Worm (Caenorhabditis elegans) whole organism, young adult: ENCODE data around the gene R102.11.
"Not testable (repeated sequence)": the region's sequence is repeated elsewhere in the genome, so short reads cannot be mapped to it uniquely, and the experiment has no call there.

Experiments used
- B0019.2 ChIP-seq: fragments of 200-800 bp; sonication (Bioruptor generic); conservative IDR thresholded peaks from 2 replicates; pipeline ENCODE4 v1.3.6; 2022; ENCODE audit warnings: missing genetic modification reagents, missing genetic modification characterization, missing compliant biosample characterization
- B0261.1 ChIP-seq: sonication (generic microtip); optimal IDR thresholded peaks from 2 replicates; lab custom pipeline; 2016; ENCODE audit warnings: mild to moderate bottlenecking, missing genetic modification characterization, moderate library complexity, missing compliant biosample characterization
- C17E4.6 ChIP-seq: fragments of 200-800 bp; sonication (Bioruptor generic); IDR thresholded peaks from 2 replicates; pipeline ENCODE4 v1.3.6; 2022; ENCODE audit warnings: missing genetic modification reagents, missing genetic modification characterization, missing compliant biosample characterization
- D2030.7 ChIP-seq: fragments of 200-800 bp; sonication (Bioruptor generic); IDR thresholded peaks from 2 replicates; pipeline ENCODE4 v1.3.6; 2022; ENCODE audit warnings: missing genetic modification reagents, missing genetic modification characterization, missing compliant biosample characterization
- F33H1.4 ChIP-seq: fragments of 200-800 bp; sonication (Bioruptor generic); IDR thresholded peaks from 2 replicates; pipeline ENCODE4 v1.3.6; 2022; ENCODE audit warnings: missing genetic modification reagents, missing genetic modification characterization, missing compliant biosample characterization
- F37B4.10 ChIP-seq: fragments of 200-800 bp; sonication (Bioruptor generic); IDR thresholded peaks from 2 replicates; pipeline ENCODE4 v1.3.6; 2022; ENCODE audit warnings: missing genetic modification characterization, missing compliant biosample characterization
- F39B2.1 ChIP-seq: fragments of 200-800 bp; sonication (Bioruptor generic); IDR thresholded peaks from 2 replicates; pipeline ENCODE4 v1.3.6; 2022; ENCODE audit warnings: missing genetic modification reagents, missing genetic modification characterization, missing compliant biosample characterization
- Y53G8AR.9 ChIP-seq: fragments of 200-800 bp; sonication (Bioruptor generic); conservative IDR thresholded peaks from 2 replicates; pipeline ENCODE4 v1.3.6; 2022; ENCODE audit warnings: missing genetic modification reagents, missing genetic modification characterization, missing compliant biosample characterization
- Y56A3A.18 ChIP-seq: fragments of 200-800 bp; sonication (Bioruptor generic); IDR thresholded peaks from 2 replicates; pipeline ENCODE4 v1.3.6; 2022; ENCODE audit warnings: missing genetic modification reagents, missing genetic modification characterization, missing compliant biosample characterization
- Y79H2A.3 ChIP-seq: fragments of 200-800 bp; sonication (Bioruptor generic); conservative IDR thresholded peaks from 2 replicates; pipeline ENCODE4 v1.3.6; 2022; ENCODE audit warnings: missing genetic modification reagents, missing genetic modification characterization, missing compliant biosample characterization
- Y95B8A.8 ChIP-seq: fragments of 200-800 bp; sonication (Bioruptor generic); IDR thresholded peaks from 2 replicates; pipeline ENCODE4 v1.3.6; 2022; ENCODE audit warnings: missing genetic modification reagents, missing genetic modification characterization, missing compliant biosample characterization
- akir-1 ChIP-seq: fragments of 200-800 bp; sonication (Bioruptor generic); optimal IDR thresholded peaks from 2 replicates; lab custom pipeline; 2018; ENCODE audit warnings: mild to moderate bottlenecking, missing genetic modification characterization, moderate library complexity, missing compliant biosample characterization
- aptf-3 ChIP-seq: fragments of 200-800 bp; sonication (Bioruptor generic); IDR thresholded peaks from 2 replicates; pipeline ENCODE4 v1.3.6; 2022; ENCODE audit warnings: missing genetic modification characterization, missing compliant biosample characterization
- atf-7 ChIP-seq: sonication (generic microtip); optimal IDR thresholded peaks from 2 replicates; lab custom pipeline; 2017; ENCODE audit warnings: mild to moderate bottlenecking, missing genetic modification characterization, missing compliant biosample characterization
- attf-3 ChIP-seq: fragments of 200-800 bp; sonication (Bioruptor generic); conservative IDR thresholded peaks from 2 replicates; pipeline ENCODE4 v1.3.6; 2022; ENCODE audit warnings: missing genetic modification reagents, missing genetic modification characterization, missing compliant biosample characterization
- attf-6 ChIP-seq: fragments of 200-800 bp; sonication (Bioruptor generic); IDR thresholded peaks from 2 replicates; pipeline ENCODE4 v1.3.6; 2022; ENCODE audit warnings: missing genetic modification reagents, missing genetic modification characterization, missing compliant biosample characterization
- bed-1 ChIP-seq: fragments of 200-800 bp; sonication (Bioruptor generic); IDR thresholded peaks from 2 replicates; pipeline ENCODE4 v1.3.6; 2022; ENCODE audit warnings: missing genetic modification reagents, missing genetic modification characterization, missing compliant biosample characterization
- cebp-2 ChIP-seq: fragments of 200-800 bp; sonication (Bioruptor generic); IDR thresholded peaks from 2 replicates; pipeline ENCODE4 v1.3.6; 2022; ENCODE audit warnings: missing genetic modification characterization, missing compliant biosample characterization
- ceh-100 ChIP-seq: fragments of 200-800 bp; sonication (Bioruptor generic); IDR thresholded peaks from 2 replicates; pipeline ENCODE4 v1.3.6; 2022; ENCODE audit warnings: missing genetic modification reagents, missing genetic modification characterization, missing compliant biosample characterization
- ceh-40 ChIP-seq: fragments of 200-800 bp; sonication (Bioruptor generic); IDR thresholded peaks from 2 replicates; pipeline ENCODE4 v1.3.6; 2022; ENCODE audit warnings: missing genetic modification characterization, missing compliant biosample characterization
- ceh-58 ChIP-seq: fragments of 200-800 bp; sonication (Bioruptor generic); IDR thresholded peaks from 2 replicates; pipeline ENCODE4 v1.3.6; 2022; ENCODE audit warnings: missing genetic modification characterization, missing compliant biosample characterization
- dox-1 ChIP-seq: fragments of 200-800 bp; sonication (Bioruptor generic); IDR thresholded peaks from 2 replicates; pipeline ENCODE4 v1.3.6; 2022; ENCODE audit warnings: missing genetic modification reagents, missing genetic modification characterization, missing compliant biosample characterization
- egl-18 ChIP-seq: fragments of 200-800 bp; sonication (Bioruptor generic); IDR thresholded peaks from 2 replicates; pipeline ENCODE4 v1.3.6; 2022; ENCODE audit warnings: missing genetic modification reagents, missing genetic modification characterization, missing compliant biosample characterization
- egl-44 ChIP-seq: fragments of 200-800 bp; sonication (Bioruptor generic); IDR thresholded peaks from 2 replicates; pipeline ENCODE4 v1.3.6; 2022; ENCODE audit warnings: missing genetic modification reagents, missing genetic modification characterization, missing compliant biosample characterization
- ekl-4 ChIP-seq: fragments of 200-800 bp; sonication (Bioruptor generic); IDR thresholded peaks from 2 replicates; pipeline ENCODE4 v1.3.6; 2022; ENCODE audit warnings: missing genetic modification reagents, missing genetic modification characterization, missing compliant biosample characterization
- hmg-1.2 ChIP-seq: fragments of 200-800 bp; sonication (Bioruptor generic); IDR thresholded peaks from 2 replicates; pipeline ENCODE4 v1.3.6; 2022; ENCODE audit warnings: missing genetic modification reagents, missing genetic modification characterization, missing compliant biosample characterization
- hmg-20 ChIP-seq: fragments of 200-800 bp; sonication (Bioruptor generic); IDR thresholded peaks from 2 replicates; pipeline ENCODE4 v1.3.6; 2022; ENCODE audit warnings: missing genetic modification reagents, missing genetic modification characterization, missing compliant biosample characterization
- lin-26 ChIP-seq: fragments of 200-800 bp; sonication (Bioruptor generic); IDR thresholded peaks from 2 replicates; pipeline ENCODE4 v1.3.6; 2022; ENCODE audit warnings: missing genetic modification reagents, missing genetic modification characterization, missing compliant biosample characterization
- madf-3 ChIP-seq: fragments of 200-800 bp; sonication (Bioruptor generic); IDR thresholded peaks from 2 replicates; pipeline ENCODE4 v1.3.6; 2022; ENCODE audit warnings: missing genetic modification reagents, missing genetic modification characterization, missing compliant biosample characterization
- madf-6 ChIP-seq: fragments of 200-800 bp; sonication (Bioruptor generic); IDR thresholded peaks from 2 replicates; pipeline ENCODE4 v1.3.6; 2022; ENCODE audit warnings: missing genetic modification reagents, missing genetic modification characterization, missing compliant biosample characterization
- madf-8 ChIP-seq: fragments of 200-800 bp; sonication (Bioruptor generic); conservative IDR thresholded peaks from 2 replicates; pipeline ENCODE4 v1.3.6; 2022; ENCODE audit warnings: missing genetic modification reagents, missing genetic modification characterization, missing compliant biosample characterization
- mcd-1 ChIP-seq: fragments of 200-800 bp; sonication (Bioruptor generic); IDR thresholded peaks from 2 replicates; pipeline ENCODE4 v1.3.6; 2022; ENCODE audit warnings: missing genetic modification reagents, missing genetic modification characterization, missing compliant biosample characterization
- nfyb-1 ChIP-seq: fragments of 200-800 bp; sonication (Bioruptor generic); IDR thresholded peaks from 2 replicates; pipeline ENCODE4 v1.3.6; 2022; ENCODE audit warnings: missing genetic modification reagents, missing genetic modification characterization, missing compliant biosample characterization
- nhr-120 ChIP-seq: fragments of 200-800 bp; sonication (Bioruptor generic); IDR thresholded peaks from 2 replicates; pipeline ENCODE4 v1.3.6; 2022; ENCODE audit warnings: missing genetic modification characterization, missing compliant biosample characterization
- nhr-80 ChIP-seq: sonication (generic microtip); optimal IDR thresholded peaks from 2 replicates; lab custom pipeline; 2016; ENCODE audit warnings: missing genetic modification characterization, missing compliant biosample characterization
- pbrm-1 ChIP-seq: fragments of 200-800 bp; sonication (Bioruptor generic); IDR thresholded peaks from 2 replicates; pipeline ENCODE4 v1.3.6; 2022; ENCODE audit warnings: missing genetic modification reagents, missing genetic modification characterization, missing compliant biosample characterization
- rcor-1 ChIP-seq: fragments of 200-800 bp; sonication (Bioruptor generic); IDR thresholded peaks from 2 replicates; pipeline ENCODE4 v1.3.6; 2022; ENCODE audit warnings: missing genetic modification reagents, missing genetic modification characterization, missing compliant biosample characterization
- rpc-1 ChIP-seq, 2 experiments: fragments of 150-350 bp in 1 of 2; sonication (generic microtip) in 1 of 2; optimal IDR thresholded peaks; 2 replicates each; lab custom pipeline; 2014 to 2018; ENCODE audit warnings: missing biosample characterization in 1 of 2, missing genetic modification characterization in 1 of 2, missing genetic modification reagents in 1 of 2, missing genotype in 1 of 2
- sea-2 ChIP-seq: fragments of 200-800 bp; sonication (Bioruptor generic); IDR thresholded peaks from 2 replicates; pipeline ENCODE4 v1.3.6; 2022; ENCODE audit warnings: missing genetic modification characterization, missing compliant biosample characterization
- ztf-25 ChIP-seq: fragments of 200-800 bp; sonication (Bioruptor generic); IDR thresholded peaks from 2 replicates; pipeline ENCODE4 v1.3.6; 2022; ENCODE audit warnings: missing genetic modification reagents, missing genetic modification characterization, missing compliant biosample characterization

Gene R102.11

ce11 chrIV:10658366-10658765 lies 41.2 kb downstream of the R102.11 start:
- TF ChIP-seq ekl-4 (GFP tag; lab: Robert Waterston, UW) (peak; percentile 70), egl-18 (GFP tag; lab: Robert Waterston, UW) (peak; percentile 78), Y56A3A.18 (peak; percentile 90), lin-26 (GFP tag; lab: Robert Waterston, UW) (peak; percentile 98), F39B2.1 (GFP tag; lab: Robert Waterston, UW) (peak; percentile 82), egl-44 (GFP tag; lab: Robert Waterston, UW) (peak; percentile 86), F37B4.10 (GFP tag; lab: Robert Waterston, UW) (0 out of 2 replicates have a peak, but pooled peaks have one; percentile 28), Y95B8A.8 (0 out of 2 replicates have a peak, but pooled peaks have one; percentile 28), Y79H2A.3 (GFP tag; lab: Robert Waterston, UW) (0 out of 2 replicates have a peak, but pooled peaks have one; percentile 49), ztf-25 (GFP tag; lab: Robert Waterston, UW) (peak; percentile 78; the same call in 1 of the 2 replicates), attf-3 (GFP tag; lab: Robert Waterston, UW) (peak; percentile 37; the same call in 1 of the 2 replicates), madf-8 (0 out of 2 replicates have a peak, but pooled peaks have one; percentile 6), B0019.2 (0 out of 2 replicates have a peak, but pooled peaks have one; percentile 30), dox-1 (GFP tag; lab: Robert Waterston, UW) (peak; percentile 82), D2030.7 (peak; percentile 82), mcd-1 (GFP tag; lab: Robert Waterston, UW) (peak; percentile 64; the same call in 1 of the 2 replicates), B0261.1 (tag; lab: Kevin White, UChicago) (peak; percentile 17), hmg-1.2 (GFP tag; lab: Robert Waterston, UW) (peak; percentile 52), attf-6 (GFP tag; lab: Robert Waterston, UW) (peak; percentile 80), C17E4.6 (GFP tag; lab: Robert Waterston, UW) (0 out of 2 replicates have a peak, but pooled peaks have one; percentile 30), cebp-2 (peak; percentile 76; the same call in 1 of the 2 replicates), madf-6 (peak; percentile 79), F33H1.4 (GFP tag; lab: Robert Waterston, UW) (peak; percentile 37; the same call in 1 of the 2 replicates), ceh-40 (GFP tag; lab: Robert Waterston, UW) (peak; percentile 81), aptf-3 (GFP tag; lab: Robert Waterston, UW) (peak; percentile 85), madf-3 (GFP tag; lab: Robert Waterston, UW) (peak; percentile 86), rpc-1 (tag; optimal IDR thresholded peaks at IDR 0.05; lab: Kevin White, UChicago) (peak; percentile 36), pbrm-1 (GFP tag; lab: Robert Waterston, UW) (peak; percentile 60; the same call in 1 of the 2 replicates), rcor-1 (GFP tag; lab: Robert Waterston, UW) (peak; percentile 77), nfyb-1 (peak; percentile 72), bed-1 (0 out of 2 replicates have a peak, but pooled peaks have one; percentile 84), hmg-20 (GFP tag; lab: Robert Waterston, UW) (peak; percentile 73), Y53G8AR.9 (GFP tag; lab: Robert Waterston, UW) (peak; percentile 63), nhr-120 (GFP tag; lab: Robert Waterston, UW) (peak; percentile 85; the same call in 1 of the 2 replicates), ceh-58 (GFP tag; lab: Robert Waterston, UW) (peak; percentile 92; the same call in 1 of the 2 replicates), ceh-100 (peak; percentile 41; the same call in 1 of the 2 replicates), sea-2 (GFP tag; lab: Robert Waterston, UW) (peak; percentile 83; the same call in 1 of the 2 replicates)
- TF ChIP-seq rpc-1 (optimal IDR thresholded peaks at IDR 0.05; lab: Kevin White, UChicago): not testable (repeated sequence)

- TF ChIP-seq nfyb-1 (no peak), atf-7 (tag; lab: Kevin White, UChicago) (peak; percentile 25), nhr-80 (peak; percentile 78), akir-1 (GFP tag; lab: Kevin White, UChicago) (no peak)
Observed at ce11 chrIV:10656770-10657323, 42.7 kb downstream of the R102.11 start, which contains the start of gene K08C7.1. Gene K08C7.1 (plus strand): TSS chrIV:10656812.
